Fruit fly (Drosophila melanogaster): ENCODE results near the gene CG8939.

- TF ChIP-seq CG14711 (tag; optimal IDR thresholded peaks at IDR 0.05) (no peak), Hr96 (GFP tag; optimal IDR thresholded peaks at IDR 0.05) (no peak), CG5204 (GFP tag; optimal IDR thresholded peaks at IDR 0.05) (no peak), CG12768 (GFP tag; optimal IDR thresholded peaks at IDR 0.05) (no peak), cnc (optimal IDR thresholded peaks at IDR 0.05) (no peak)
Observed at dm6 chrX:15973157-15973774, 23.6 kb upstream of the CG8939 start, which contains the start of gene mmd.
